Fruit fly (Drosophila melanogaster) whole organism, wandering third instar larva: ENCODE data around the gene sba.

ENCODE experiments used
- Abd-B ChIP-seq: fragments of >200 bp; optimal IDR thresholded peaks from 2 replicates; lab custom pipeline; 2017; ENCODE audit warnings: missing biosample characterization, missing genetic modification characterization
- Dfd ChIP-seq: fragments of >200 bp; optimal IDR thresholded peaks from 2 replicates; lab custom pipeline; 2017; ENCODE audit warnings: missing biosample characterization, missing genetic modification characterization
- Hr83 ChIP-seq: fragments of 200-300 bp; sonication (Bioruptor generic); optimal IDR thresholded peaks from 2 replicates; lab custom pipeline; 2016; ENCODE audit warnings: missing biosample characterization, mild to moderate bottlenecking, missing genetic modification characterization, moderate library complexity; ENCODE audit not compliant: poor library complexity, severe bottlenecking
- Jra ChIP-seq: sonication (Bioruptor generic); optimal IDR thresholded peaks from 2 replicates; lab custom pipeline; 2016; ENCODE audit warnings: missing biosample characterization, missing genetic modification characterization
- brk ChIP-seq: fragments of 200-800 bp; sonication (Bioruptor generic); optimal IDR thresholded peaks from 2 replicates; lab custom pipeline; 2016; ENCODE audit warnings: missing biosample characterization, mild to moderate bottlenecking, missing genetic modification characterization
- h ChIP-seq: fragments of 200-800 bp; sonication (Bioruptor generic); optimal IDR thresholded peaks from 3 replicates; lab custom pipeline; 2016; ENCODE audit warnings: missing biosample characterization, mild to moderate bottlenecking, missing genetic modification characterization
- psq ChIP-seq: fragments of 200-800 bp; sonication (Bioruptor generic); optimal IDR thresholded peaks from 3 replicates; lab custom pipeline; 2017; ENCODE audit warnings: missing biosample characterization, mild to moderate bottlenecking, missing genetic modification characterization, moderate library complexity
- sage ChIP-seq: fragments of 200-800 bp; sonication (Bioruptor generic); optimal IDR thresholded peaks from 2 replicates; lab custom pipeline; 2016; ENCODE audit warnings: missing biosample characterization, mild to moderate bottlenecking, missing genetic modification characterization
- usp ChIP-seq: fragments of >200 bp; optimal IDR thresholded peaks from 2 replicates; lab custom pipeline; 2017; ENCODE audit warnings: missing biosample characterization, missing genetic modification characterization

dm6 chr3R:23872606-23873192 is 50.1 kb downstream of the sba start:
- TF ChIP-seq psq (GFP tag; lab: Kevin White, UChicago) (peak; percentile 34), Dfd (GFP tag; lab: Kevin White, UChicago) (no peak), sage (GFP tag; lab: Kevin White, UChicago) (no peak), h (GFP tag; lab: Kevin White, UChicago) (peak; percentile 64), brk (GFP tag; lab: Kevin White, UChicago) (no peak), Jra (GFP tag; lab: Kevin White, UChicago) (no peak), Hr83 (GFP tag; lab: Kevin White, UChicago) (no peak), Abd-B (GFP tag; lab: Kevin White, UChicago) (no peak), usp (GFP tag; lab: Kevin White, UChicago) (no peak)
